Fruit fly (Drosophila melanogaster) whole organism, prepupa: ENCODE data around the gene CG4766.

ENCODE experiments used
- CG10631 ChIP-seq: fragments of 200-800 bp; sonication (Bioruptor generic); optimal IDR thresholded peaks from 2 replicates; lab custom pipeline; 2016; ENCODE audit warnings: missing biosample characterization, missing genetic modification characterization
- CG10669 ChIP-seq: fragments of 200-800 bp; sonication (Bioruptor generic); optimal IDR thresholded peaks from 3 replicates; lab custom pipeline; 2018; ENCODE audit warnings: missing biosample characterization, mild to moderate bottlenecking, missing genetic modification characterization, moderate library complexity
- CG11294 ChIP-seq: fragments of 200-800 bp; sonication (Bioruptor generic); IDR thresholded peaks from 2 replicates; pipeline ENCODE4 v1.3.6; 2022; ENCODE audit warnings: missing biosample characterization, missing genetic modification characterization
- CG11762 ChIP-seq: fragments of 200-800 bp; sonication (Bioruptor generic); optimal IDR thresholded peaks from 3 replicates; lab custom pipeline; 2016; ENCODE audit warnings: missing biosample characterization, missing genetic modification characterization; ENCODE audit not compliant: insufficient read depth
- CG11902 ChIP-seq: fragments of 200-800 bp; sonication (Bioruptor generic); optimal IDR thresholded peaks from 3 replicates; lab custom pipeline; 2016; ENCODE audit warnings: missing biosample characterization, missing genetic modification characterization
- CG15336 ChIP-seq: fragments of 200-800 bp; sonication (Bioruptor generic); IDR thresholded peaks from 2 replicates; pipeline ENCODE4 v1.3.6; 2022; ENCODE audit warnings: missing biosample characterization, missing genetic modification characterization
- CG1621 ChIP-seq: fragments of 200-800 bp; sonication (Bioruptor generic); optimal IDR thresholded peaks from 3 replicates; lab custom pipeline; 2018; ENCODE audit warnings: missing biosample characterization, mild to moderate bottlenecking, missing genetic modification characterization
- CG3032 ChIP-seq: fragments of 200-800 bp; optimal IDR thresholded peaks from 2 replicates; lab custom pipeline; 2019; ENCODE audit warnings: missing biosample characterization, mild to moderate bottlenecking, missing genetic modification characterization, moderate library complexity
- CG32006 ChIP-seq: fragments of 200-800 bp; sonication (Bioruptor generic); optimal IDR thresholded peaks from 3 replicates; lab custom pipeline; 2017; ENCODE audit warnings: missing biosample characterization, mild to moderate bottlenecking, missing genetic modification characterization
- CG34406 ChIP-seq: fragments of 200-800 bp; sonication (Bioruptor generic); optimal IDR thresholded peaks from 3 replicates; lab custom pipeline; 2016; ENCODE audit warnings: missing biosample characterization, missing genetic modification characterization
- CG4318 ChIP-seq: fragments of 200-800 bp; sonication (Bioruptor generic); optimal IDR thresholded peaks from 3 replicates; lab custom pipeline; 2017; ENCODE audit warnings: missing biosample characterization, mild to moderate bottlenecking, missing genetic modification characterization
- CG6163 ChIP-seq: fragments of 200-800 bp; sonication (Bioruptor generic); IDR thresholded peaks from 3 replicates; pipeline ENCODE4 v1.3.6; 2022; ENCODE audit warnings: missing biosample characterization, missing genetic modification characterization
- CG6792 ChIP-seq: fragments of 200-800 bp; sonication (Bioruptor generic); optimal IDR thresholded peaks from 3 replicates; lab custom pipeline; 2016; ENCODE audit warnings: missing biosample characterization, missing genetic modification characterization
- CG6808 ChIP-seq: fragments of 200-800 bp; sonication (Bioruptor generic); optimal IDR thresholded peaks from 3 replicates; lab custom pipeline; 2017; ENCODE audit warnings: missing biosample characterization, missing genetic modification characterization, mild to moderate bottlenecking, moderate library complexity, missing genetic modification reagents
- CG6854 ChIP-seq: fragments of 200-800 bp; sonication (Bioruptor generic); optimal IDR thresholded peaks from 2 replicates; lab custom pipeline; 2017; ENCODE audit warnings: missing biosample characterization, mild to moderate bottlenecking, missing genetic modification characterization
- CG7368 ChIP-seq: fragments of 200-800 bp; sonication (Bioruptor generic); optimal IDR thresholded peaks from 3 replicates; lab custom pipeline; 2016; ENCODE audit warnings: missing biosample characterization, missing genetic modification characterization
- CG8119 ChIP-seq: fragments of 200-800 bp; sonication (Bioruptor generic); IDR thresholded peaks from 3 replicates; pipeline ENCODE4 v1.3.6; 2022; ENCODE audit warnings: missing biosample characterization, missing genetic modification characterization
- CG8319 ChIP-seq: fragments of 200-800 bp; sonication (Bioruptor generic); optimal IDR thresholded peaks from 3 replicates; lab custom pipeline; 2016; ENCODE audit warnings: missing biosample characterization, missing genetic modification characterization
- CG8632 ChIP-seq: fragments of 200-800 bp; sonication (Bioruptor generic); optimal IDR thresholded peaks from 3 replicates; lab custom pipeline; 2016; ENCODE audit warnings: missing biosample characterization, missing genetic modification characterization
- Eip75B ChIP-seq: fragments of 200-800 bp; sonication (Bioruptor generic); optimal IDR thresholded peaks from 3 replicates; lab custom pipeline; 2016; ENCODE audit warnings: missing biosample characterization, missing genetic modification characterization
- Eip78C ChIP-seq: fragments of 200-800 bp; sonication (Bioruptor generic); peaks from one replicate; lab custom pipeline; 2016; ENCODE audit warnings: missing biosample characterization, missing genetic modification characterization
- Eip93F ChIP-seq: fragments of 200-800 bp; sonication (Bioruptor generic); optimal IDR thresholded peaks from 2 replicates; lab custom pipeline; 2016; ENCODE audit warnings: missing biosample characterization, mild to moderate bottlenecking, missing genetic modification characterization
- Ets96B ChIP-seq: fragments of 200-800 bp; optimal IDR thresholded peaks from 2 replicates; lab custom pipeline; 2019; ENCODE audit warnings: missing biosample characterization, mild to moderate bottlenecking, missing genetic modification characterization, moderate library complexity
- Hr38 ChIP-seq: sonication (Bioruptor generic); optimal IDR thresholded peaks from 2 replicates; lab custom pipeline; 2016; ENCODE audit warnings: missing biosample characterization, missing genetic modification characterization
- Hr39 ChIP-seq: fragments of 200-800 bp; sonication (Bioruptor generic); optimal IDR thresholded peaks from 2 replicates; lab custom pipeline; 2016; ENCODE audit warnings: missing biosample characterization, missing genetic modification characterization
- Hr4 ChIP-seq: fragments of 200-800 bp; sonication (Bioruptor generic); optimal IDR thresholded peaks from 3 replicates; lab custom pipeline; 2016; ENCODE audit warnings: missing biosample characterization, missing genetic modification characterization
- Lpt ChIP-seq: fragments of 200-800 bp; sonication (Bioruptor generic); optimal IDR thresholded peaks from 3 replicates; lab custom pipeline; 2016; ENCODE audit warnings: missing biosample characterization, missing genetic modification characterization
- Met ChIP-seq: fragments of 200-800 bp; sonication (Bioruptor generic); optimal IDR thresholded peaks from 3 replicates; lab custom pipeline; 2016; ENCODE audit warnings: missing biosample characterization, missing genetic modification characterization
- OdsH ChIP-seq: fragments of 200-800 bp; sonication (Bioruptor generic); optimal IDR thresholded peaks from 3 replicates; lab custom pipeline; 2016; ENCODE audit warnings: missing biosample characterization, missing genetic modification characterization
- Sox102F ChIP-seq: fragments of 200-800 bp; sonication (Bioruptor generic); optimal IDR thresholded peaks from 2 replicates; lab custom pipeline; 2016; ENCODE audit warnings: missing biosample characterization, mild to moderate bottlenecking, missing genetic modification characterization
- achi ChIP-seq: fragments of 200-800 bp; sonication (Bioruptor generic); optimal IDR thresholded peaks from 3 replicates; lab custom pipeline; 2016; ENCODE audit warnings: missing biosample characterization, missing genetic modification characterization
- acj6 ChIP-seq: fragments of 200-800 bp; sonication (Bioruptor generic); optimal IDR thresholded peaks from 3 replicates; lab custom pipeline; 2016; ENCODE audit warnings: missing biosample characterization, missing genetic modification characterization
- dac ChIP-seq: fragments of 200-800 bp; sonication (Bioruptor generic); optimal IDR thresholded peaks from 2 replicates; lab custom pipeline; 2017; ENCODE audit warnings: missing biosample characterization, mild to moderate bottlenecking, missing genetic modification characterization
- dsx ChIP-seq: fragments of 200-800 bp; optimal IDR thresholded peaks from 3 replicates; lab custom pipeline; 2019; ENCODE audit warnings: missing biosample characterization, mild to moderate bottlenecking, missing genetic modification characterization, moderate library complexity; ENCODE audit not compliant: poor library complexity, severe bottlenecking
- eg ChIP-seq: fragments of 200-800 bp; sonication (Bioruptor generic); IDR thresholded peaks from 3 replicates; pipeline ENCODE4 v1.3.6; 2022; ENCODE audit warnings: missing biosample characterization, missing genetic modification characterization
- esn ChIP-seq: fragments of 200-800 bp; sonication (Bioruptor generic); optimal IDR thresholded peaks from 2 replicates; lab custom pipeline; 2016; ENCODE audit warnings: missing biosample characterization, mild to moderate bottlenecking, missing genetic modification characterization, moderate library complexity
- fd85E ChIP-seq: fragments of 200-800 bp; sonication (Bioruptor generic); optimal IDR thresholded peaks from 3 replicates; lab custom pipeline; 2016; ENCODE audit warnings: missing biosample characterization, missing genetic modification characterization
- fkh ChIP-seq: fragments of 200-800 bp; sonication (Bioruptor generic); optimal IDR thresholded peaks from 3 replicates; lab custom pipeline; 2017; ENCODE audit warnings: missing biosample characterization, mild to moderate bottlenecking, missing genetic modification characterization, moderate library complexity
- net ChIP-seq: fragments of 200-800 bp; sonication (Bioruptor generic); optimal IDR thresholded peaks from 3 replicates; lab custom pipeline; 2016; ENCODE audit warnings: missing biosample characterization, missing genetic modification characterization
- pdm3 ChIP-seq: fragments of 200-800 bp; sonication (Bioruptor generic); optimal IDR thresholded peaks from 3 replicates; lab custom pipeline; 2016; ENCODE audit warnings: missing biosample characterization, missing genetic modification characterization
- spab ChIP-seq: fragments of 200-800 bp; sonication (Bioruptor generic); optimal IDR thresholded peaks from 2 replicates; lab custom pipeline; 2017; ENCODE audit warnings: missing biosample characterization, mild to moderate bottlenecking, missing genetic modification characterization, missing genetic modification reagents
- ss ChIP-seq, 2 experiments: fragments of 200-800 bp; sonication (Bioruptor generic); optimal IDR thresholded peaks; 2 replicates in 1 of 2; 3 replicates in 1 of 2; lab custom pipeline; 2017 to 2018; ENCODE audit warnings: mild to moderate bottlenecking in 2 of 2, missing biosample characterization in 2 of 2, missing genetic modification characterization in 2 of 2, moderate library complexity in 1 of 2
- svp ChIP-seq: fragments of 200-800 bp; sonication (Bioruptor generic); peaks from one replicate; lab custom pipeline; 2016; ENCODE audit warnings: missing biosample characterization, missing genetic modification characterization
- vri ChIP-seq: fragments of 200-800 bp; sonication (Bioruptor generic); optimal IDR thresholded peaks from 3 replicates; lab custom pipeline; 2016; ENCODE audit warnings: missing biosample characterization, mild to moderate bottlenecking, missing genetic modification characterization

CG4766 gene

DNA sequence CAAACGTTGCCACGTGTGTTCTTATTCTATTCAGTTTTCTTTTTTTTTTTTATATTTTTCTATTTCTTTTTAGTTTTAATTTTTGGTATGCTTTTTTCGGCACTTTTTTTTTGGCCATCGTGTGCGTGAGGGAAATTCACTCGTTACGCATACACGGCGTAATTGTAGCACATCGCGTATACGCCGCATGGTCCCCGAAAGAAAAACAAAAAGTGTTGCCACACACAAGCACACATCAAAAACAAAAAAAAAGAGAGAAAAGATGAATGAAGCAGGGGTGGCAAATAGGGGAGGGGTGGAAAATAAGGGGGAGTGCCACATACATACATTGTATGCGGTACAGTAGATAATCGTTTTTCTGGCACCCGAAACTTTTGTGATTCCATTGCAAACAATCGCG lies 22.8 kb downstream of the CG4766 start (continued):
- TF ChIP-seq eg (GFP tag; lab: Robert Waterston, UW): peak; percentile 81

DNA sequence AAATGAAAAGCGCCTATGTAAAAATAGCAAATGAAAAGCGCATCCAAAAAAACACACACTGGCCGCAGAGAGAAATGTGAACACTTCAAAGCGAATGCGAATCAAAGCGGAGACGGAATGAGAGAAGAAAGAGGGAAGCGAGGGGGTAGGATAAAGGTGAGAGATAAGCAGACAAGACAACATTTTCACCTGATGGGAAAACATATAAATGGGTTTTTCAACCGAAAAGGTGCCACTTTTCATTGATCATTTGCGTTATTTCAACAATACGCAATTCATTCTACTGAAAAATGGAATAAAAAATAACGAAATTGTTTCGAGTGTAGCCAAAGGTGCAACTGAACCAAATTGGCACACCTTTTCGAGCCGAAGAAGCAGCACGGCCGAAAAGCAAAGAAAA lies 23.5 kb downstream of the CG4766 start:
- TF ChIP-seq CG11762 (GFP tag; lab: Kevin White, UChicago) (no peak), CG4318 (GFP tag; lab: Kevin White, UChicago) (peak; percentile 29), Eip93F (GFP tag; lab: Kevin White, UChicago) (no peak), CG32006 (peak; percentile 48), esn (GFP tag; lab: Kevin White, UChicago) (no peak), dac (GFP tag; lab: Kevin White, UChicago) (peak; percentile 29), svp (peak; percentile 38), CG6163 (peak; percentile 59), eg (GFP tag; lab: Robert Waterston, UW) (peak; percentile 57), CG8119 (peak; percentile 56; the same call in 2 of the 3 replicates), OdsH (peak; percentile 15), Eip78C (peak; percentile 54), Hr4 (peak; percentile 40), CG15336 (GFP tag; lab: Robert Waterston, UW) (peak; percentile 43)
- TF ChIP-seq, all 60 proteins: peak for 11

DNA sequence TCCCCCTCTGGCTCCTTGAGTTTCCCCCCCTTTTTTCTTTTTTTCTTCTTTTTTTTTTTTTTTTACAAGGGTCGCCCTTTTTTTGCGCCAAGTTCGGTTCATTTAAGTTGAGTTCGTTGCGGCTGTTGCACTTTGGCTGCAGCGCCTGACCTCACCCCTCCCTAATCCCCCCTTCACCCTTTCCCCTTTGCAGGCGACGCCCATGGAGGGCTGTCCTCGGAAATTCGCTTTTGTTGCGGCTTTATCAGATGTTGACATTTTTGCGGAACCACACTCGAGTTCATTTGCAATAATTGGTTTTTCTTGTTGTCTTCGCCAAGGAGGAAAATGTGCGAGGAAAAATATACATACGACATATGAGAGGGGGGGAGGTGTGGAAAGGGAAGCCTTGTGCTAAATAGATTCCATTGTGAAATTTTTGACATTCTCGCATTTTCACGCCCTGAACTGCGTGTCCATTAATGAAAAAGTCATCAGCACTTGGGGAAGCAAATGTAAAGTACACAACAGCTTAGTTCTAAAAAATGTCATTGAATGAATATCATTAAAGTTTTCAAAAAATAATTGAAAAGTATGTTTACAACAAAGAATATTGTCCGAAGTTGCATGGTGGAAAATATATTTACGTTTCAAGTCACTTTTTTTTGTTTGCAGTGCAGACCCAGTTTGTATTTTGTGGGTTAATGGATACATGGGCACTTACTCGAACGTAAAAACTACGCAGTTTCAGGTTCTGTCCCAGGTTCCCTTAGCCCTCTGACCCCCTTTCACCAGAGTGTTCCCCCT lies 26.0 kb downstream of the CG4766 start:
- peak; percentile 31 for TF ChIP-seq CG32006
- no peak for TF ChIP-seq CG8319
- peak; percentile 45 for TF ChIP-seq Ets96B (tag; lab: Kevin White, UChicago)
- peak; percentile 11 for TF ChIP-seq CG10631 (GFP tag; lab: Kevin White, UChicago)
- no peak for TF ChIP-seq Hr39 (GFP tag; lab: Kevin White, UChicago)
- no peak for TF ChIP-seq CG11902
- no peak for TF ChIP-seq fd85E (GFP tag; lab: Kevin White, UChicago)
- peak; percentile 17 for TF ChIP-seq CG8632 (GFP tag; lab: Kevin White, UChicago)
- TF ChIP-seq esn (GFP tag; lab: Kevin White, UChicago): no peak
- TF ChIP-seq achi (GFP tag; lab: Kevin White, UChicago): peak; percentile 21
- no peak for TF ChIP-seq CG6808 (GFP tag; lab: Kevin White, UChicago)
- no peak for TF ChIP-seq CG11762 (GFP tag; lab: Kevin White, UChicago)
- TF ChIP-seq CG10669 (GFP tag; lab: Kevin White, UChicago): peak; percentile 43
- peak; percentile 16 for TF ChIP-seq CG6792
- TF ChIP-seq CG6163: peak; percentile 56; the same call in 2 of the 3 replicates
- TF ChIP-seq Hr38 (GFP tag; lab: Kevin White, UChicago): no peak
- no peak for TF ChIP-seq CG4318 (GFP tag; lab: Kevin White, UChicago)
- TF ChIP-seq vri (GFP tag; lab: Kevin White, UChicago): no peak
- TF ChIP-seq Lpt (GFP tag; lab: Kevin White, UChicago): no peak
- no peak for TF ChIP-seq Hr4
- no peak for TF ChIP-seq Eip93F (GFP tag; lab: Kevin White, UChicago)
- peak; percentile 11 for TF ChIP-seq Eip75B (GFP tag; lab: Kevin White, UChicago)
- TF ChIP-seq CG34406 (GFP tag; lab: Kevin White, UChicago): no peak
- peak; percentile 92 for TF ChIP-seq Eip78C
- no peak for TF ChIP-seq Sox102F (GFP tag; lab: Kevin White, UChicago)
- no peak for TF ChIP-seq CG1621
- peak; percentile 50 for TF ChIP-seq CG15336 (GFP tag; lab: Robert Waterston, UW)
- no peak for TF ChIP-seq CG11294 (GFP tag; lab: Robert Waterston, UW)
- no peak for TF ChIP-seq Met (GFP tag; lab: Kevin White, UChicago)
- TF ChIP-seq net (GFP tag; lab: Kevin White, UChicago): no peak
- no peak for TF ChIP-seq spab
- peak; percentile 26 for TF ChIP-seq acj6 (GFP tag; lab: Kevin White, UChicago)
- TF ChIP-seq CG7368 (GFP tag; lab: Kevin White, UChicago): no peak
- no peak for TF ChIP-seq fkh
- TF ChIP-seq ss (GFP tag; optimal IDR thresholded peaks at IDR 0.05; lab: Kevin White, UChicago): peak; percentile 1 to 15
- no peak for TF ChIP-seq dac (GFP tag; lab: Kevin White, UChicago)
- TF ChIP-seq CG3032 (tag; lab: Kevin White, UChicago): peak; percentile 31
- no peak for TF ChIP-seq CG6854 (GFP tag; lab: Kevin White, UChicago)
- TF ChIP-seq CG8119: peak; percentile 50; the same call in 2 of the 3 replicates
- peak; percentile 35 for TF ChIP-seq pdm3 (GFP tag; lab: Kevin White, UChicago)
- TF ChIP-seq dsx (GFP tag; lab: Kevin White, UChicago): peak; percentile 25
- TF ChIP-seq OdsH: peak; percentile 13
- TF ChIP-seq svp: peak; percentile 65
